Worm (Caenorhabditis elegans) whole organism, mixed stage, embryonic: ENCODE measurements around the gene fipr-1.

ENCODE experiments used
- elt-1 ChIP-seq: sonication (generic microtip); optimal IDR thresholded peaks from 2 replicates; lab custom pipeline; 2017; ENCODE audit warnings: missing genetic modification characterization, mild to moderate bottlenecking, missing compliant biosample characterization, antibody characterized with exemption, moderate library complexity, borderline replicate concordance; ENCODE audit not compliant: insufficient read depth
- lin-13 ChIP-seq: fragments of 150-350 bp; optimal IDR thresholded peaks from 2 replicates; lab custom pipeline; 2014; ENCODE audit warnings: missing biosample characterization, missing genetic modification characterization
- nhr-28 ChIP-seq: fragments of 150-350 bp; optimal IDR thresholded peaks from 2 replicates; lab custom pipeline; 2014; ENCODE audit warnings: missing biosample characterization, missing genetic modification characterization
- sem-2 ChIP-seq: fragments of 200-800 bp; sonication (Bioruptor generic); optimal IDR thresholded peaks from 2 replicates; lab custom pipeline; 2018; ENCODE audit warnings: mild to moderate bottlenecking, missing genetic modification characterization, missing compliant biosample characterization
- snpc-4 ChIP-seq: fragments of 150-350 bp; optimal IDR thresholded peaks from 2 replicates; lab custom pipeline; 2014; ENCODE audit warnings: missing biosample characterization, missing genetic modification characterization
- sptf-1 ChIP-seq: sonication (generic microtip); optimal IDR thresholded peaks from 2 replicates; lab custom pipeline; 2017; ENCODE audit warnings: mild to moderate bottlenecking, missing genetic modification characterization, moderate library complexity, missing compliant biosample characterization
- unc-39 ChIP-seq: fragments of 150-350 bp; optimal IDR thresholded peaks from 2 replicates; lab custom pipeline; 2014; ENCODE audit warnings: missing biosample characterization, missing genetic modification characterization

DNA sequence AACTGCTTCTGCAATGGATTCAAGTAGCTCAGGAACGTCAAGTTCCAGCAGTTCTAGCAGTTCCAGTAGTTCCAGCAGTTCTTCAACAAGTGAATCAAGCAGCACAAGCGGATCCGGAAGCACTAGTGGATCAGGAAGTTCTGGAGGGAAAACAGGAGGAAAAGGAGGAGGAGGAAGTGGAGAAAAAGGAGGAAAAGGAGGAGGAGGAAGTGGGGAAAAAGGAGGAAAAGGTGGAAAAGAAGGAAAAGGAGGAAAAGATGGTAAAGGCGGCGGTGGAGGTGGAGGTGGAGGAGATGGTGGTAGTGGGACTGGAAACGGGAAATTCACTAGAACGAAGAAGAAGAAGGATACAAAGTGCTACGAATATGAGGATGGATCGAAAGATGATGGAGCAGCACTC lies 45.0 kb upstream of the fipr-1 start:
- no peak for TF ChIP-seq elt-1 (tag; lab: Kevin White, UChicago)
- no peak for TF ChIP-seq lin-13 (tag; lab: Kevin White, UChicago)
- no peak for TF ChIP-seq unc-39 (tag; lab: Kevin White, UChicago)
- TF ChIP-seq sptf-1, result peak; percentile 11
- TF ChIP-seq sem-2, result no peak
- no peak for TF ChIP-seq nhr-28 (tag; lab: Kevin White, UChicago)
- TF ChIP-seq snpc-4 (tag; lab: Kevin White, UChicago), result no peak
